Worm (Caenorhabditis elegans): ENCODE results near the gene ZK616.1.

Gene ZK616.1

DNA sequence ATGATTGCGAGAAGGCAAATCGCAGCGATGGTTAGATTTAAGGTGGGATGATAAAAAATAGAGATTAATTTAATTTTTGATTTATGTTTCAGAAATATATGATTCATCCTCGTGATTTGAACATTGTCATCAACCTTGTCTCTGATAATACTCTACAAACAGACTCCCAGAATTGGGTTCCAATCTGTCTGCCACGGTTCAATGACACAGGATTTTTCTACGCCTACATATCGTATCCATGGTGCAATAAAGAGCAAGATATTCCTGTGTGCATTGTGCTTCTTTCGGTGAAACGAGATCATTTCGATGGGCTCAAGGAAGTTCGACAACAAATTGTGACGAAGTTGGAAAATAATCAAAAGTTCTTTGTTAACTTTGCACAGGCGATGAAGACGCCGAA, 32.8 kb upstream of the ZK616.1 start:
- TF ChIP-seq nhr-20 (tag; optimal IDR thresholded peaks at IDR 0.05) (no peak), swsn-7 (tag; optimal IDR thresholded peaks at IDR 0.05) (no peak), efl-1 (optimal IDR thresholded peaks at IDR 0.05) (no peak), efl-1 (GFP tag; optimal IDR thresholded peaks at IDR 0.05 in 1 of 2) (peak in 1 of 2 experiments; percentile 92), irx-1 (tag; optimal IDR thresholded peaks at IDR 0.05) (no peak)

DNA sequence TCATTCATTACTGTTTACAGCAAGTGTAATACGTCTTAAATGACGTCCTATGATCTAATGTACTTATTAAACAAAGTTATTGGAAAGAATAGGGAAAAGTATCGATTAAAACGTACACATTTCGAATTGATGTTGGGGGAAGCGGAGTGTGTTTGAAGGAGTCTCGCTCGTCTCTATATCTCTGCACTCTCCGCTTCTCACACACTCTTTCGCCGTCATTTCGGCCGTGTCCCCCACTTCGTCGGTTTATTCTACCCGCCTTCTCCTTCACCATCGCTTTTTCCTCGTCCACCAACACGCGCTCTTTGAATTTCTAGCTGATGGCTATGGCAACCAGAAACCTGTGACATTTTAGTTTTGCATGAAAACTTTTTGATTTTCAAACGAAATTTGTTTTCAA, 31.8 kb upstream of the ZK616.1 start:
- TF ChIP-seq hpl-2 (GFP tag; optimal IDR thresholded peaks at IDR 0.05) (no peak), swsn-7 (tag; optimal IDR thresholded peaks at IDR 0.05) (peak; percentile 55), lin-15B (tag; optimal IDR thresholded peaks at IDR 0.05) (peak; percentile 8), dsc-1 (tag; optimal IDR thresholded peaks at IDR 0.05) (peak; percentile 13), irx-1 (tag; optimal IDR thresholded peaks at IDR 0.05) (no peak), nhr-20 (tag; optimal IDR thresholded peaks at IDR 0.05) (peak; percentile 27), xbp-1 (tag; optimal IDR thresholded peaks at IDR 0.05) (peak; percentile 25), skn-1 (tag; optimal IDR thresholded peaks at IDR 0.05) (peak; percentile 5), zip-4 (GFP tag; optimal IDR thresholded peaks at IDR 0.05) (no peak), rnt-1 (tag; optimal IDR thresholded peaks at IDR 0.05) (peak; percentile 42), unc-130 (tag; optimal IDR thresholded peaks at IDR 0.05) (no peak), ceh-8 (GFP tag; optimal IDR thresholded peaks at IDR 0.05) (no peak), snpc-4 (tag; optimal IDR thresholded peaks at IDR 0.05) (no peak), ztf-4 (tag; optimal IDR thresholded peaks at IDR 0.05) (peak; percentile 13), mdl-1 (tag; optimal IDR thresholded peaks at IDR 0.05) (no peak), egl-13 (tag; optimal IDR thresholded peaks at IDR 0.05) (no peak), C04F5.9 (tag; optimal IDR thresholded peaks at IDR 0.05) (no peak), ceh-82 (tag; optimal IDR thresholded peaks at IDR 0.05) (peak in 1 of 3 experiments; percentile 41), lin-13 (GFP tag; optimal IDR thresholded peaks at IDR 0.05) (no peak), tbx-2 (tag; optimal IDR thresholded peaks at IDR 0.05) (peak; percentile 9), C34B4.2 (tag; optimal IDR thresholded peaks at IDR 0.05) (no peak), fkh-8 (tag; optimal IDR thresholded peaks at IDR 0.05) (peak; percentile 43), nhr-47 (tag; optimal IDR thresholded peaks at IDR 0.05) (peak; percentile 8), nhr-19 (GFP tag; conservative IDR thresholded peaks at IDR 0.05) (peak; percentile 15; the same call in 1 of the 2 replicates), unc-86 (tag; optimal IDR thresholded peaks at IDR 0.05) (peak; percentile 37), F16B12.6 (tag; optimal IDR thresholded peaks at IDR 0.05) (peak; percentile 34), lin-35 (GFP tag; optimal IDR thresholded peaks at IDR 0.05) (peak; percentile 37 to 43), lir-3 (tag; optimal IDR thresholded peaks at IDR 0.05; ENCODE audit: poor library complexity) (peak; percentile 26), mab-9 (GFP tag; IDR thresholded peaks at IDR 0.05) (no peak), nhr-84 (tag; optimal IDR thresholded peaks at IDR 0.05) (no peak), pqm-1 (tag; optimal IDR thresholded peaks at IDR 0.05) (no peak), zag-1 (tag; optimal IDR thresholded peaks at IDR 0.05) (no peak), efl-1 (optimal IDR thresholded peaks at IDR 0.05) (peak; percentile 37 to 47), efl-1 (GFP tag; optimal IDR thresholded peaks at IDR 0.05 in 1 of 2) (peak in 1 of 2 experiments; percentile 46), ama-1 (optimal IDR thresholded peaks at IDR 0.05) (no peak), mef-2 (tag; optimal IDR thresholded peaks at IDR 0.05) (no peak), dpl-1 (GFP tag; optimal IDR thresholded peaks at IDR 0.05) (peak in 2 of 3 experiments; percentile 7 to 11), lin-14 (GFP tag; optimal IDR thresholded peaks at IDR 0.05) (peak; percentile 71), lsy-2 (tag; optimal IDR thresholded peaks at IDR 0.05) (peak; percentile 38 to 45), ets-5 (GFP tag; IDR thresholded peaks at IDR 0.05) (no peak), pag-3 (tag; optimal IDR thresholded peaks at IDR 0.05; ENCODE audit: borderline replicate concordance, insufficient read depth) (no peak), isw-1 (GFP tag; IDR thresholded peaks at IDR 0.05) (peak; percentile 2; the same call in 1 of the 2 replicates), nhr-71 (tag; optimal IDR thresholded peaks at IDR 0.05) (peak; percentile 40), nhr-28 (tag; optimal IDR thresholded peaks at IDR 0.05) (no peak), unc-98 (GFP tag; IDR thresholded peaks at IDR 0.05) (no peak), Y116A8C.19 (tag; optimal IDR thresholded peaks at IDR 0.05; ENCODE audit: borderline replicate concordance) (no peak), jun-1 (tag; optimal IDR thresholded peaks at IDR 0.05) (no peak), snu-23 (GFP tag; optimal IDR thresholded peaks at IDR 0.05) (peak; percentile 52), unc-30 (tag; optimal IDR thresholded peaks at IDR 0.05) (no peak), nhr-85 (tag) (peak; percentile 58), blmp-1 (tag; optimal IDR thresholded peaks at IDR 0.05) (no peak)

All from whole organism, L1 larva.